Worm (Caenorhabditis elegans) whole organism, L3 larva: ENCODE data around the gene nhr-30.

Experiments
- R02D3.7 ChIP-seq: fragments of 150-350 bp; optimal IDR thresholded peaks from 2 replicates; lab custom pipeline; 2014; ENCODE audit warnings: missing biosample characterization, missing genetic modification characterization
- ZK546.5 ChIP-seq: sonication (generic microtip); optimal IDR thresholded peaks from 2 replicates; lab custom pipeline; 2017; ENCODE audit warnings: missing biosample characterization, missing genetic modification characterization
- ama-1 ChIP-seq: fragments of 150-350 bp; optimal IDR thresholded peaks from 2 replicates; lab custom pipeline; 2018
- daf-12 ChIP-seq: fragments of 150-350 bp; optimal IDR thresholded peaks from 2 replicates; lab custom pipeline; 2014; ENCODE audit warnings: missing biosample characterization, missing genetic modification reagents, missing genetic modification characterization
- egl-27 ChIP-seq: sonication (generic microtip); optimal IDR thresholded peaks from 4 replicates; lab custom pipeline; 2017; ENCODE audit warnings: missing biosample characterization, missing genetic modification reagents, missing genetic modification characterization
- egl-5 ChIP-seq: fragments of 150-350 bp; optimal IDR thresholded peaks from 2 replicates; lab custom pipeline; 2017; ENCODE audit warnings: missing biosample characterization, missing genetic modification reagents, missing genetic modification characterization, inconsistent platforms
- elt-1 ChIP-seq: fragments of 150-350 bp; optimal IDR thresholded peaks from 2 replicates; lab custom pipeline; 2014; ENCODE audit warnings: missing biosample characterization, missing genetic modification characterization
- elt-2 ChIP-seq: sonication (generic microtip); optimal IDR thresholded peaks from 2 replicates; lab custom pipeline; 2016; ENCODE audit warnings: missing genetic modification reagents, mild to moderate bottlenecking, missing genetic modification characterization, missing compliant biosample characterization
- elt-3 ChIP-seq, 3 experiments: fragments of 150-350 bp in 1 of 3; sonication (generic microtip) in 2 of 3; optimal IDR thresholded peaks; 2 replicates in 2 of 3; 4 replicates in 1 of 3; lab custom pipeline; 2014 to 2017; ENCODE audit warnings: missing biosample characterization in 3 of 3, missing genetic modification characterization in 3 of 3
- eor-1 ChIP-seq, 2 experiments: fragments of 150-350 bp; optimal IDR thresholded peaks; 2 replicates each; lab custom pipeline; 2014 to 2018; ENCODE audit warnings: missing biosample characterization in 2 of 2, missing genetic modification characterization in 2 of 2
- fos-1 ChIP-seq: fragments of 150-350 bp; optimal IDR thresholded peaks from 2 replicates; lab custom pipeline; 2014; ENCODE audit warnings: missing biosample characterization, missing genetic modification characterization
- hmg-11 ChIP-seq: sonication (generic microtip); optimal IDR thresholded peaks from 2 replicates; lab custom pipeline; 2016; ENCODE audit warnings: missing genetic modification characterization, missing compliant biosample characterization
- jun-1 ChIP-seq: fragments of 150-350 bp; optimal IDR thresholded peaks from 2 replicates; lab custom pipeline; 2014; ENCODE audit warnings: missing biosample characterization, missing genetic modification reagents, missing genetic modification characterization
- lin-39 ChIP-seq: fragments of 150-350 bp; optimal IDR thresholded peaks from 2 replicates; lab custom pipeline; 2018; ENCODE audit warnings: missing biosample characterization, missing genetic modification reagents, missing genetic modification characterization
- lsy-12 ChIP-seq: sonication (generic microtip); optimal IDR thresholded peaks from 2 replicates; lab custom pipeline; 2016; ENCODE audit warnings: mild to moderate bottlenecking, missing genetic modification characterization, missing compliant biosample characterization
- mdl-1 ChIP-seq: fragments of 150-350 bp; optimal IDR thresholded peaks from 2 replicates; lab custom pipeline; 2014; ENCODE audit warnings: missing biosample characterization, missing genetic modification characterization
- mml-1 ChIP-seq: fragments of 150-350 bp; sonication (generic microtip); optimal IDR thresholded peaks from 3 replicates; lab custom pipeline; 2014; ENCODE audit warnings: missing biosample characterization, missing genetic modification characterization
- nfya-1 ChIP-seq: sonication (generic microtip); optimal IDR thresholded peaks from 2 replicates; lab custom pipeline; 2017; ENCODE audit warnings: missing genetic modification characterization, mild to moderate bottlenecking, missing compliant biosample characterization, antibody characterized with exemption, moderate library complexity; ENCODE audit not compliant: insufficient read depth
- nhr-11 ChIP-seq: fragments of 150-350 bp; optimal IDR thresholded peaks from 2 replicates; lab custom pipeline; 2014; ENCODE audit warnings: missing biosample characterization, missing genetic modification characterization
- nhr-12 ChIP-seq: fragments of 150-350 bp; optimal IDR thresholded peaks from 2 replicates; lab custom pipeline; 2014; ENCODE audit warnings: missing biosample characterization, missing genetic modification characterization
- nhr-23 ChIP-seq: fragments of 150-350 bp; optimal IDR thresholded peaks from 2 replicates; lab custom pipeline; 2014; ENCODE audit warnings: missing biosample characterization, missing genetic modification reagents, missing genetic modification characterization
- nhr-25 ChIP-seq: sonication (generic microtip); optimal IDR thresholded peaks from 2 replicates; lab custom pipeline; 2017; ENCODE audit warnings: missing biosample characterization, missing genetic modification characterization
- nhr-43 ChIP-seq: sonication (generic microtip); optimal IDR thresholded peaks from 2 replicates; lab custom pipeline; 2016; ENCODE audit warnings: mild to moderate bottlenecking, missing genetic modification characterization, missing compliant biosample characterization; ENCODE audit not compliant: poor library complexity, severe bottlenecking
- nhr-67 ChIP-seq: fragments of 150-350 bp; optimal IDR thresholded peaks from 2 replicates; lab custom pipeline; 2014; ENCODE audit warnings: missing biosample characterization, missing genetic modification characterization
- nhr-76 ChIP-seq: fragments of 150-350 bp; sonication (generic microtip); optimal IDR thresholded peaks from 5 replicates; lab custom pipeline; 2014; ENCODE audit warnings: missing biosample characterization, missing genetic modification characterization
- pha-4 ChIP-seq: fragments of 150-350 bp; optimal IDR thresholded peaks from 2 replicates; lab custom pipeline; 2014; ENCODE audit warnings: missing biosample characterization, missing genetic modification reagents, missing genetic modification characterization
- pqm-1 ChIP-seq: fragments of 150-350 bp; optimal IDR thresholded peaks from 2 replicates; lab custom pipeline; 2017; ENCODE audit warnings: missing biosample characterization, missing genetic modification characterization, inconsistent platforms
- sea-2 ChIP-seq: fragments of 150-350 bp; sonication (generic microtip); optimal IDR thresholded peaks from 4 replicates; lab custom pipeline; 2014; ENCODE audit warnings: missing biosample characterization, missing genetic modification reagents, missing genetic modification characterization
- skn-1 ChIP-seq: fragments of 150-350 bp; optimal IDR thresholded peaks from 2 replicates; lab custom pipeline; 2014; ENCODE audit warnings: missing biosample characterization, missing genetic modification characterization
- tbx-2 ChIP-seq: sonication (generic microtip); optimal IDR thresholded peaks from 2 replicates; lab custom pipeline; 2016; ENCODE audit warnings: mild to moderate bottlenecking, missing genetic modification characterization, missing compliant biosample characterization
- unc-62 ChIP-seq: fragments of 150-350 bp; sonication (generic microtip); optimal IDR thresholded peaks from 4 replicates; lab custom pipeline; 2014; ENCODE audit warnings: missing biosample characterization, missing genetic modification reagents, missing genetic modification characterization
- ztf-11 ChIP-seq: fragments of 150-350 bp; optimal IDR thresholded peaks from 2 replicates; lab custom pipeline; 2014; ENCODE audit warnings: missing biosample characterization, missing genetic modification characterization
- ztf-4 ChIP-seq: fragments of 150-350 bp; optimal IDR thresholded peaks from 2 replicates; lab custom pipeline; 2014; ENCODE audit warnings: missing biosample characterization, missing genetic modification characterization

Gene nhr-30

DNA sequence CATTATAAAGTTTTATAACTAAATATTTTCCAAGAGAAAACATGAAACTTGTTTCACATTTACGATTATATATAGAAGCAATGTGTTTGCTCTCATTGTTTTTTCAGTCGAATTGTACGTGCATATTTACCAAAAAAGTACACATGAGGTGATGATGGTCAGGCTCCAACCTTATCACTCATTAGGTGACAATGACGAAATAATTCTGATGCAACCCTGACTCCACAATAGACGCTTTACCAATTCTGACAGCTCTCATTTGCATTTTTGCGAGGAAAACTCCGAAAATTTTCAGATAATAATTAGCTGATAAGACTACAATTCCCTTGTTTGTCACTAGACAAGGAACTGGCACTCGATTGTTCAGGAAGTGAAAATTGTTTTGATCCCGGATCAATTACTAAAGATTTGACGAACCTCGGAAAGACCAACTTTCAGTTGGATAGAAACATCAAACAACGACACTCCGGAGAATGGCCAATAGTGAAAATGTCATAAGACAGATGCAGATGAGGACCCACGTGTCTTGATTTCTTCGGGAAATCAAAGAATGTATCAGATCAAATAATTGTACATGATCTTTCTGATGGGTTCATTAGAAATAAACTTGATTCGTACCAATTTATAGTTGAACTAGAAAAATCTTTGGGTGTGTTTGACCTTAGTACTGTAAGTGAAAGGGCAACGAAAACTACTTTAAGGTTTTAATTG, 34.0 kb downstream of the nhr-30 start:
- TF ChIP-seq lsy-12 (tag; lab: Kevin White, UChicago) (no peak), daf-12 (tag; lab: Kevin White, UChicago) (no peak), elt-3 (tag; optimal IDR thresholded peaks at IDR 0.05; lab: Kevin White, UChicago) (no peak), mml-1 (tag; lab: Kevin White, UChicago) (no peak), nhr-43 (tag; lab: Kevin White, UChicago) (peak; percentile 46), nhr-25 (peak; percentile 1), egl-5 (no peak), eor-1 (tag; optimal IDR thresholded peaks at IDR 0.05; lab: Kevin White, UChicago) (no peak), ztf-4 (tag; lab: Kevin White, UChicago) (no peak), nhr-76 (tag; lab: Kevin White, UChicago) (no peak), nhr-11 (tag; lab: Kevin White, UChicago) (no peak), elt-2 (tag; lab: Kevin White, UChicago) (peak; percentile 95), lin-39 (tag; lab: Kevin White, UChicago) (no peak), pqm-1 (tag; lab: Kevin White, UChicago) (peak; percentile 68), fos-1 (tag; lab: Kevin White, UChicago) (no peak), jun-1 (tag; lab: Kevin White, UChicago) (peak; percentile 8), skn-1 (tag; lab: Kevin White, UChicago) (peak; percentile 43), egl-27 (tag; lab: Kevin White, UChicago) (no peak), nfya-1 (tag; lab: Kevin White, UChicago) (peak; percentile 3), nhr-12 (tag; lab: Kevin White, UChicago) (no peak), tbx-2 (tag; lab: Kevin White, UChicago) (no peak)

ce11 chrV:9079965-9080432, 35.0 kb downstream of the nhr-30 start:
- TF ChIP-seq pqm-1 (tag; lab: Kevin White, UChicago) (peak; percentile 93), mdl-1 (tag; lab: Kevin White, UChicago) (no peak), ztf-11 (tag; lab: Kevin White, UChicago) (no peak), unc-62 (GFP tag; lab: Kevin White, UChicago) (no peak), nhr-23 (tag; lab: Kevin White, UChicago) (no peak), pha-4 (tag; lab: Kevin White, UChicago) (peak; percentile 62), sea-2 (GFP tag; lab: Kevin White, UChicago) (no peak), nhr-25 (no peak), lsy-12 (tag; lab: Kevin White, UChicago) (no peak), elt-1 (tag; lab: Kevin White, UChicago) (no peak), egl-27 (tag; lab: Kevin White, UChicago) (no peak), ztf-4 (tag; lab: Kevin White, UChicago) (no peak), jun-1 (tag; lab: Kevin White, UChicago) (peak; percentile 68), ZK546.5 (tag; lab: Kevin White, UChicago) (no peak), skn-1 (tag; lab: Kevin White, UChicago) (no peak), hmg-11 (tag; lab: Kevin White, UChicago) (no peak), egl-5 (no peak), elt-2 (tag; lab: Kevin White, UChicago) (peak; percentile 99), nfya-1 (tag; lab: Kevin White, UChicago) (no peak)

DNA sequence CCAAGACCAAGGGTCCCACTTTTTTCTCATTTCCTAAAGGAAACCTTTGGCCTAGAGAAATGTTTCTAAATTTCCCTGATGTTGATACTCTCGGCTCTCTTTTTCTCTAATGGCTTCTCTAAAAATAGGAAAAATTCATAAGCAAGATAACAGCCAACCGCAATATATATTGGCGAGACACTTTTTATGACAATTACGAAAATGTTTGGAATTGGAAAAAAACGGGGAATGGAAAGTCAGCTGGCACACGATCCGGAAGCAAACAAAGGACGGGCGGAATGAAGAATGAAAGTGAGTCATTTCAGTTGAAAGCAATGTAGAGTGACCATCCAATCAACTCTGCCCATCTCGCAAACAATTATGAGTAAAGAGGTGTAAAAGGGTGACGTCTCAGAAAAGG, 36.4 kb downstream of the nhr-30 start:
- TF ChIP-seq pha-4 (tag; lab: Kevin White, UChicago), result peak; percentile 75
- no peak for TF ChIP-seq nhr-67
- TF ChIP-seq pqm-1 (tag; lab: Kevin White, UChicago), result peak; percentile 80
- no peak for TF ChIP-seq ama-1
- no peak for TF ChIP-seq R02D3.7 (tag; lab: Kevin White, UChicago)
- TF ChIP-seq elt-2 (tag; lab: Kevin White, UChicago), result peak; percentile 67
- TF ChIP-seq egl-5, result no peak
- peak; percentile 2 for TF ChIP-seq jun-1 (tag; lab: Kevin White, UChicago)
- TF ChIP-seq nfya-1 (tag; lab: Kevin White, UChicago), result peak; percentile 38
- no peak for TF ChIP-seq elt-3 (tag; optimal IDR thresholded peaks at IDR 0.05; lab: Kevin White, UChicago)
- no peak for TF ChIP-seq nhr-76 (tag; lab: Kevin White, UChicago)
- TF ChIP-seq, all 47 proteins: peak for 5
